Worm (Caenorhabditis elegans) whole organism, mixed stage, embryonic: Measurements from ENCODE around the gene pdhk-2.
A peak's percentile ranks its signal among the peaks of the same experiment; 100 is the strongest.

Experiments used
- bed-3 ChIP-seq: fragments of 200-800 bp; sonication (Bioruptor generic); optimal IDR thresholded peaks from 3 replicates; lab custom pipeline; 2018; ENCODE audit warnings: mild to moderate bottlenecking, missing genetic modification characterization, moderate library complexity, missing compliant biosample characterization
- blmp-1 ChIP-seq: fragments of 150-350 bp; optimal IDR thresholded peaks from 2 replicates; lab custom pipeline; 2014; ENCODE audit warnings: missing biosample characterization, missing genetic modification characterization
- ceh-39 ChIP-seq: fragments of 150-350 bp; optimal IDR thresholded peaks from 2 replicates; lab custom pipeline; 2014; ENCODE audit warnings: missing biosample characterization, missing genetic modification characterization
- ceh-43 ChIP-seq: fragments of 200-800 bp; sonication (Bioruptor generic); optimal IDR thresholded peaks from 2 replicates; lab custom pipeline; 2018; ENCODE audit warnings: mild to moderate bottlenecking, missing genetic modification characterization, moderate library complexity, missing compliant biosample characterization
- ces-1 ChIP-seq: fragments of 150-350 bp; optimal IDR thresholded peaks from 2 replicates; lab custom pipeline; 2014; ENCODE audit warnings: missing biosample characterization, missing genetic modification reagents, missing genetic modification characterization
- cnd-1 ChIP-seq: fragments of 200-800 bp; sonication (Bioruptor generic); optimal IDR thresholded peaks from 2 replicates; lab custom pipeline; 2018; ENCODE audit warnings: mild to moderate bottlenecking, missing genetic modification characterization, missing compliant biosample characterization
- drap-1 ChIP-seq: fragments of 200-800 bp; sonication (Bioruptor generic); optimal IDR thresholded peaks from 3 replicates; lab custom pipeline; 2018; ENCODE audit warnings: mild to moderate bottlenecking, missing genetic modification characterization, missing compliant biosample characterization
- elt-1 ChIP-seq: sonication (generic microtip); optimal IDR thresholded peaks from 2 replicates; lab custom pipeline; 2017; ENCODE audit warnings: missing genetic modification characterization, mild to moderate bottlenecking, missing compliant biosample characterization, antibody characterized with exemption, moderate library complexity, borderline replicate concordance; ENCODE audit not compliant: insufficient read depth
- elt-3 ChIP-seq: fragments of 150-350 bp; optimal IDR thresholded peaks from 2 replicates; lab custom pipeline; 2014; ENCODE audit warnings: missing biosample characterization, missing genetic modification characterization
- flh-1 ChIP-seq: fragments of 200-800 bp; sonication (Bioruptor generic); optimal IDR thresholded peaks from 2 replicates; lab custom pipeline; 2018; ENCODE audit warnings: mild to moderate bottlenecking, missing genetic modification characterization, moderate library complexity, missing compliant biosample characterization
- ham-2 ChIP-seq: fragments of 200-800 bp; sonication (Bioruptor generic); optimal IDR thresholded peaks from 2 replicates; lab custom pipeline; 2018; ENCODE audit warnings: mild to moderate bottlenecking, missing genetic modification characterization, missing compliant biosample characterization
- hlh-1 ChIP-seq: fragments of 150-350 bp; optimal IDR thresholded peaks from 2 replicates; lab custom pipeline; 2014; ENCODE audit warnings: missing biosample characterization, missing genetic modification reagents, missing genetic modification characterization
- lin-13 ChIP-seq: fragments of 150-350 bp; optimal IDR thresholded peaks from 2 replicates; lab custom pipeline; 2014; ENCODE audit warnings: missing biosample characterization, missing genetic modification characterization
- lsy-2 ChIP-seq: fragments of 150-350 bp; optimal IDR thresholded peaks from 2 replicates; lab custom pipeline; 2014; ENCODE audit warnings: missing biosample characterization, missing genetic modification characterization
- mab-5 ChIP-seq: fragments of 150-350 bp; optimal IDR thresholded peaks from 2 replicates; lab custom pipeline; 2014; ENCODE audit warnings: missing biosample characterization, missing genetic modification characterization
- mep-1 ChIP-seq: fragments of 150-350 bp; optimal IDR thresholded peaks from 2 replicates; lab custom pipeline; 2017; ENCODE audit warnings: missing biosample characterization, missing genetic modification reagents, missing genetic modification characterization, inconsistent platforms
- nhr-2 ChIP-seq: fragments of 150-350 bp; optimal IDR thresholded peaks from 2 replicates; lab custom pipeline; 2014; ENCODE audit warnings: missing biosample characterization, missing genetic modification characterization
- nhr-237 ChIP-seq: fragments of 150-350 bp; optimal IDR thresholded peaks from 2 replicates; lab custom pipeline; 2014; ENCODE audit warnings: missing biosample characterization, missing genetic modification characterization
- nhr-28 ChIP-seq: fragments of 150-350 bp; optimal IDR thresholded peaks from 2 replicates; lab custom pipeline; 2014; ENCODE audit warnings: missing biosample characterization, missing genetic modification characterization
- nhr-76 ChIP-seq: sonication (generic microtip); optimal IDR thresholded peaks from 2 replicates; lab custom pipeline; 2017; ENCODE audit warnings: missing biosample characterization, missing genetic modification characterization
- pha-4 ChIP-seq: fragments of 150-350 bp; optimal IDR thresholded peaks from 2 replicates; lab custom pipeline; 2018; ENCODE audit warnings: missing biosample characterization, missing genetic modification reagents, missing genetic modification characterization
- sptf-1 ChIP-seq: sonication (generic microtip); optimal IDR thresholded peaks from 2 replicates; lab custom pipeline; 2017; ENCODE audit warnings: mild to moderate bottlenecking, missing genetic modification characterization, moderate library complexity, missing compliant biosample characterization
- tbx-8 ChIP-seq: fragments of 200-800 bp; sonication (Bioruptor generic); optimal IDR thresholded peaks from 2 replicates; lab custom pipeline; 2018; ENCODE audit warnings: mild to moderate bottlenecking, missing genetic modification characterization, moderate library complexity, missing compliant biosample characterization
- unc-120 ChIP-seq: sonication (generic microtip); optimal IDR thresholded peaks from 2 replicates; lab custom pipeline; 2017; ENCODE audit warnings: missing genetic modification characterization, missing compliant biosample characterization; ENCODE audit not compliant: poor library complexity, severe bottlenecking
- unc-39 ChIP-seq: fragments of 150-350 bp; optimal IDR thresholded peaks from 2 replicates; lab custom pipeline; 2014; ENCODE audit warnings: missing biosample characterization, missing genetic modification characterization
- unc-62 ChIP-seq: fragments of 150-350 bp; optimal IDR thresholded peaks from 2 replicates; lab custom pipeline; 2014; ENCODE audit warnings: missing biosample characterization, missing genetic modification reagents, missing genetic modification characterization
- zip-8 ChIP-seq: fragments of 150-350 bp; optimal IDR thresholded peaks from 2 replicates; lab custom pipeline; 2014; ENCODE audit warnings: missing biosample characterization, missing genetic modification characterization

Gene pdhk-2

DNA sequence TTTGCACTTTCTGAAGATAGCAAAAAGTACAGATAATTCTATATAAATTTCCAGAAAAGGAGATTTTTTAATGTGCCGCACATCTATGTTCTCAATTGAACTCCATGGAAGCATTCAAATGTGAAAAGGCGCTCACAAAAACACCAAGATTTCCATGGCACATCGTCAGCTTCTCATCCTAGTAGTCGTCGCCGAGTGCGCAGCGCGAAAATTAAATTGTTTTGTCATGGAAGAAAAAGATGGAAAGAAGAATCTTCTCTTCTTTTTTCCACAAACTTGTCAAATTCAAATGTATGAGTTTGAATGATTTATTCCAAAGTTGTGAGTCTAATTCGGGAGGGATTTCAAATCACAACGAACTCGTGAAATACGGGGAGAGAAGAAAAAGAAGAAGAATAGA is 3.8 kb downstream of the pdhk-2 start:
- no peak for TF ChIP-seq mep-1 (tag; lab: Kevin White, UChicago)
- TF ChIP-seq cnd-1 = no peak
- peak; percentile 81 for TF ChIP-seq ces-1 (GFP tag; lab: Kevin White, UChicago)
- TF ChIP-seq blmp-1 (tag; lab: Kevin White, UChicago) = no peak
- TF ChIP-seq unc-120 (tag; lab: Kevin White, UChicago) = no peak
- no peak for TF ChIP-seq lin-13 (tag; lab: Kevin White, UChicago)

DNA sequence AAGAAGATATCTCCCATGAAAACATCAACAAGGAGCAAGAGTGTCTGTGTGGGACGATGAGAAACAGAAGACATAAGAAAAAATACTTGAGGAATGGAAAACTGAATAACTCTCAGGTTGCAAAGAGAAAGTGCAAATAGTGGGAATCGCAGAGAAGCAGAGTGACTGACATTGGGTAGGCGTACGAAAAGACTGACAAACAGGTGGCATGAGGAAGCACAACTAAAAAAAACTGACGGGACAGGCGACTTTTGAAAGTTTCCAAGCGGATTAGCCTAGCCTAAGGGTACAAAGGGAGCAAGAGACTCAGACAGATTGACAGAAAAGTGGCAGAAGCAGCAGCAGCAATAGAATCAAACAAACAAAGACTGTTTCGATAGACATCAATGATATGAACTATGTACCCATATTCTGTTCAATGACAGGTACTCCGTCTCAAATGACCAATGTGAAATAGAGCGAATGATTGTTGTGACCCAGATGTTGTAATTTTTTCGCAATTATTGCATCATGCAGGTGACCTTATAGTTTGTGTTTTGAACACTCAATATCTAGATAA is 6.8 kb downstream of the pdhk-2 start:
- TF ChIP-seq unc-120 (tag; lab: Kevin White, UChicago) = peak; percentile 39
- TF ChIP-seq nhr-237 = peak; percentile 21
- TF ChIP-seq bed-3 (GFP tag; lab: Kevin White, UChicago) = no peak
- TF ChIP-seq nhr-28 (tag; lab: Kevin White, UChicago) = no peak
- TF ChIP-seq zip-8 (tag; lab: Kevin White, UChicago) = peak; percentile 26
- peak; percentile 70 for TF ChIP-seq hlh-1
- peak; percentile 74 for TF ChIP-seq unc-62 (GFP tag; lab: Kevin White, UChicago)

DNA sequence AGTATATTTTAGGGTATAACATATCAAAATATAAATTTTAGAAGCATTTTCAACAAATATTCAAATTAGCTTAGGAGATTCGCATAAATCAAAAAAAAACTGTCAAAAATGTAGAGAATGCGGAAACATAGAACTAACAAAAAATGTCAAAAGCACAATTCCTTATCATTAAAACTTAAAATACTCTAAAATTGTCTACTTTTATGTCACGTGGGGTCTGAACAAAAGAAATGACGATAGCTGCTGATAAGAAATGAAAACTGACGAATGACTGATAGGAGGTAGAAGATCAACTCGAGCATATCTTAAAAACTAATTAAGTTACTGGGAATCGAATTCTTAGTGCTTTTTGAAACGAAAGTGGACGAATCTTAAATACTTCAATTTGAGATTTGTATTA is 7.5 kb downstream of the pdhk-2 start:
- TF ChIP-seq unc-62 (GFP tag; lab: Kevin White, UChicago) (no peak), lsy-2 (tag; lab: Kevin White, UChicago) (no peak)
- TF ChIP-seq, all 35 proteins: peak for 0

DNA sequence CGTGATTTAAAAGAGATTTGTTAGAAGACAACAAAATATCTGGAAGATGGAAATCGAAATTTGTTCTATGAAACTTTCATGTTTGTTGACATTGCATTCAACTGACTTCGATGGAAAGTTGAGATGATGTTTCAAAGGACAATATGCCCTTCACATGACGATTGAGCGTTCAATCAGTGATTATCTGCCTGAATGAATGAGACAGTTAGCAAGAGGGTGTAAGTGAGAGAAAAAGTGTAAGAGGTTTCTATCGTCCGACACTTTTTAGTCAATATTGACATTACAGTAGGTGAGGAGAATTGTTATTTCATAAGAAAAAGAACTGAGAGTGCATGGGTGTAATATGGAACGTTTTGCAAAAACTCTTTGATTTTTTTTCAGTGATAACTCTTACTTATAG is 8.0 kb downstream of the pdhk-2 start:
- TF ChIP-seq pha-4 (tag; lab: Kevin White, UChicago) (peak; percentile 87), hlh-1 (no peak)

DNA sequence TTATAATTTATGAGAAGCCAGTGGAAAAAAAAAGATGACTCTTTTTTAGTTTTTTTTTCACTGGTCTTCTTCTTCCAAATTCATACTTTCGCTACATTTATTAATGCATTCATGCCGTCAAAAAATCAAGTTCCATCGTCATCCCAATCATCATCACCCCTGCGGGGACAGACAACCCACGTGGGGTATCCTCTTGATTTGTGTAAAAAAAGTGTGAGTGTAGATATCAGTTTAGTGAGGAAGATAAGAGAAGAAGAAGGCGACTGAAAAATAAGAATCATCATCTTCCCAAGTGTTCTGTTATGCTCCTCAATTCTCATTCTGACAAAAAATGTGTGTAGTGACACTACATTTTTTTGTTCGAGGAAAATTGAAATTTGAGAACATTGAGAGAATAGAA is 9.2 kb downstream of the pdhk-2 start:
- TF ChIP-seq tbx-8 (GFP tag; lab: Kevin White, UChicago) (no peak), unc-120 (tag; lab: Kevin White, UChicago) (no peak), ceh-43 (GFP tag; lab: Kevin White, UChicago) (no peak), ham-2 (GFP tag; lab: Kevin White, UChicago) (no peak), drap-1 (GFP tag; lab: Kevin White, UChicago) (no peak), elt-3 (tag; lab: Kevin White, UChicago) (no peak), zip-8 (tag; lab: Kevin White, UChicago) (no peak)
- TF ChIP-seq, all 35 proteins: peak for 0

DNA sequence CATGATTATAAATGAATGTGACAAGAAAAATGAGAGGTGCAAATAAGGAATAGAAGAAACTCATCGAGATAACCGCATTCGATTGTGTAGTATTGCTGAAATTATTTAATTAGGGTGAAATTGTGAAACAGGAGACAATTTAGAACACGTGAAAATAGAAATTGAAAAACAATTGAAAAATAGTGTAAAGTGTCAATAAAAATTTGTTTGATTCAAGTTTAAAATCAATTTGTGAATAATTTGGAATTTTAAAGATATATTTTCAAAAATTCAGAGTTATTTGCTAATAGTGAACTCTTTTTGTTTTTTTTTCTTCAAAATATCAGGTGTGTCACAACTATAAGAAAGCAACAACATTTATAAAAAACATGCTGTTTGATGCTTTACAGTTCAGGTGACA is 9.9 kb downstream of the pdhk-2 start, which contains the start of gene ZK370.4:
Gene ZK370.4 (minus strand): TSS at position 101 of the 400 bp plus-strand sequence.
- no peak for TF ChIP-seq flh-1 (GFP tag; lab: Kevin White, UChicago)
- no peak for TF ChIP-seq nhr-76
- no peak for TF ChIP-seq ceh-39

DNA sequence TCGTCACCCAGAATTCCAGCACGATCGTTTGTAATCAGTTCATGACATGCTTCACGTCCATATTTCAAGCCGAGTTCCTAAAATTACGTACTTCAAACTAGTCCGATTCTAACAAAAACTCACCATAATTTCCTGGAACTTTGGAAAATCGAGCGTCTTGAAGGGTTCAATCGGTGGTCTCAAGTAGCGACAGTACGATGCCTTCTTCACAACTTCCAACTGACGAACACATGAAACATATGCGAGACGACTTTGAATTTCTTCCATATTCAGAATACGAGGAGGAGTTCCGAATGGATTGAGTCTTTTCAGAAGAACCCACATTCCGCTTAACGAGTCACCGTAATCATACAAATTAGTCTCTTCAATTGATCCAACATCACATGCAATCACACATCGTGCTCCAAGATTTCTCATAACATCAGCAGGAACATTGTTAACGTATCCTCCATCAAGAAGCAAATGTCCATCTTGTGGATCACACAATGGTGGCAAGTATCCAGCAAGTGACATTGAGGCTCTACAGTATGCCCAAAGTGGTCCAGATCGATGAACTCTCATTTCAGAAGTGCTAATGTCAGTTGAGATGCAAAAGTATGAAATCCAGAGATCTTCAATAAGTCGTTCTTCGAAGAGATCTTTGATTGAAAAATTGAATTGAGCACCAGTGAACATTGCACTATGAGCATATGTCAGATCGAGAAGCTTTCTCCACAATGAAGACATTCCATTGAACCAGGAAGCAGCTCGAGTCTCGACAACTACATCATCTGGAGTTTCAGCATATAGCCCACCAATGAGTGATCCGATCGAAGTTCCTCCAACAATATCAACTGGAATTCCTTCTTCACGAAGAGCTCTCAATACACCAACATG is 15.0 kb downstream of the pdhk-2 start:
- no peak for TF ChIP-seq nhr-76
- no peak for TF ChIP-seq elt-1 (tag; lab: Kevin White, UChicago)
- no peak for TF ChIP-seq flh-1 (GFP tag; lab: Kevin White, UChicago)
- TF ChIP-seq sptf-1 = no peak
- TF ChIP-seq unc-39 = no peak
- TF ChIP-seq lsy-2 (tag; lab: Kevin White, UChicago) = no peak
- no peak for TF ChIP-seq mab-5 (tag; lab: Kevin White, UChicago)
- TF ChIP-seq unc-120 (tag; lab: Kevin White, UChicago) = no peak
- TF ChIP-seq nhr-2 (tag; lab: Kevin White, UChicago) = no peak
- TF ChIP-seq, all 35 proteins: peak for 0
